Fruit fly (Drosophila melanogaster) whole organism, embryonic: ENCODE measurements around the gene Gale.

Experiments
- Awh ChIP-seq: fragments of 200-800 bp; sonication (Bioruptor generic); IDR thresholded peaks from 2 replicates; pipeline ENCODE4, ENCODE4 v1.3.6; 2022; ENCODE audit warnings: missing biosample characterization, missing genetic modification characterization
- CG10267 ChIP-seq: fragments of 200-800 bp; sonication (Bioruptor generic); optimal IDR thresholded peaks from 2 replicates; lab custom pipeline; 2018; ENCODE audit warnings: missing biosample characterization, mild to moderate bottlenecking, missing genetic modification characterization, moderate library complexity
- CG10565 ChIP-seq: fragments of 200-800 bp; sonication (Bioruptor generic); optimal IDR thresholded peaks from 3 replicates; lab custom pipeline; 2016; ENCODE audit warnings: missing biosample characterization, mild to moderate bottlenecking, missing genetic modification characterization
- CG11695 ChIP-seq: fragments of 200-800 bp; sonication (Bioruptor generic); IDR thresholded peaks from 3 replicates; pipeline ENCODE4 v1.3.6; 2022; ENCODE audit warnings: missing biosample characterization, missing genetic modification characterization
- CG15269 ChIP-seq: fragments of 200-800 bp; sonication (Bioruptor generic); optimal IDR thresholded peaks from 2 replicates; lab custom pipeline; 2018; ENCODE audit warnings: missing biosample characterization, mild to moderate bottlenecking, missing genetic modification characterization, moderate library complexity
- CG15514 ChIP-seq: fragments of 200-800 bp; sonication (Bioruptor generic); optimal IDR thresholded peaks from 3 replicates; lab custom pipeline; 2017; ENCODE audit warnings: missing biosample characterization, missing genetic modification characterization, mild to moderate bottlenecking, moderate library complexity, missing genetic modification reagents
- CG15601 ChIP-seq: fragments of 200-800 bp; sonication (Bioruptor generic); optimal IDR thresholded peaks from 3 replicates; lab custom pipeline; 2019; ENCODE audit warnings: missing biosample characterization, mild to moderate bottlenecking, missing genetic modification characterization, moderate library complexity
- CG1603 ChIP-seq: fragments of 200-800 bp; sonication (Bioruptor generic); optimal IDR thresholded peaks from 2 replicates; lab custom pipeline; 2019; ENCODE audit warnings: missing biosample characterization, mild to moderate bottlenecking, missing genetic modification characterization, moderate library complexity
- CG16813 ChIP-seq: fragments of 200-800 bp; sonication (Bioruptor generic); IDR thresholded peaks from 3 replicates; pipeline ENCODE4 v1.3.6; 2022; ENCODE audit warnings: missing biosample characterization, missing genetic modification characterization; ENCODE audit not compliant: partially characterized antibody
- CG17568 ChIP-seq: fragments of 200-800 bp; sonication (Bioruptor generic); optimal IDR thresholded peaks from 2 replicates; lab custom pipeline; 2018; ENCODE audit warnings: missing biosample characterization, mild to moderate bottlenecking, missing genetic modification characterization, moderate library complexity
- CG18764 ChIP-seq: fragments of 200-800 bp; sonication (Bioruptor generic); optimal IDR thresholded peaks from 3 replicates; lab custom pipeline; 2016; ENCODE audit warnings: missing biosample characterization, missing genetic modification characterization
- CG2116 ChIP-seq: fragments of 200-800 bp; sonication (Bioruptor generic); optimal IDR thresholded peaks from 3 replicates; lab custom pipeline; 2018; ENCODE audit warnings: missing biosample characterization, mild to moderate bottlenecking, missing genetic modification characterization
- CG31365 ChIP-seq: fragments of 200-800 bp; sonication (Bioruptor generic); optimal IDR thresholded peaks from 2 replicates; lab custom pipeline; 2018; ENCODE audit warnings: missing biosample characterization, mild to moderate bottlenecking, missing genetic modification characterization
- CG32767 ChIP-seq: fragments of 200-800 bp; sonication (Bioruptor generic); IDR thresholded peaks from 2 replicates; pipeline ENCODE4 v1.3.6; 2022; ENCODE audit warnings: missing biosample characterization, missing genetic modification characterization
- CG3838 ChIP-seq: fragments of 200-800 bp; sonication (Bioruptor generic); optimal IDR thresholded peaks from 3 replicates; lab custom pipeline; 2016; ENCODE audit warnings: missing biosample characterization, missing genetic modification characterization
- CG3995 ChIP-seq: fragments of 200-800 bp; sonication (Bioruptor generic); optimal IDR thresholded peaks from 3 replicates; lab custom pipeline; 2016; ENCODE audit warnings: missing biosample characterization, missing genetic modification characterization
- CG4404 ChIP-seq: fragments of 200-800 bp; sonication (Bioruptor generic); IDR thresholded peaks from 2 replicates; pipeline ENCODE4 v1.3.6; 2022; ENCODE audit warnings: missing biosample characterization, missing genetic modification characterization
- CG4617 ChIP-seq: fragments of 200-800 bp; sonication (Bioruptor generic); optimal IDR thresholded peaks from 3 replicates; lab custom pipeline; 2016; ENCODE audit warnings: missing biosample characterization, missing genetic modification characterization, borderline replicate concordance
- CG5245 ChIP-seq: fragments of 200-800 bp; sonication (Bioruptor generic); optimal IDR thresholded peaks from 3 replicates; lab custom pipeline; 2016; ENCODE audit warnings: missing biosample characterization, missing genetic modification characterization
- CG6813 ChIP-seq: fragments of 200-800 bp; sonication (Bioruptor generic); optimal IDR thresholded peaks from 2 replicates; lab custom pipeline; 2017; ENCODE audit warnings: missing biosample characterization, missing genetic modification characterization, mild to moderate bottlenecking, moderate library complexity, missing genetic modification reagents
- Doc3 ChIP-seq: fragments of 200-800 bp; sonication (Bioruptor generic); IDR thresholded peaks from 3 replicates; pipeline ENCODE4 v1.3.6; 2022; ENCODE audit warnings: missing biosample characterization, missing genetic modification characterization; ENCODE audit not compliant: partially characterized antibody
- Elba2 ChIP-seq: fragments of 200-800 bp; sonication (Bioruptor generic); optimal IDR thresholded peaks from 3 replicates; lab custom pipeline; 2016; ENCODE audit warnings: missing biosample characterization, missing genetic modification characterization
- Lpt ChIP-seq: fragments of >200 bp; optimal IDR thresholded peaks from 2 replicates; lab custom pipeline; 2018; ENCODE audit warnings: missing biosample characterization, missing genetic modification characterization
- Med ChIP-seq: fragments of 200-800 bp; sonication (Bioruptor generic); peaks from one replicate; lab custom pipeline; 2016; ENCODE audit warnings: missing biosample characterization, missing genetic modification characterization, mild to moderate bottlenecking, inconsistent platforms, moderate library complexity
- NC2α ChIP-seq: fragments of 200-800 bp; sonication (Bioruptor generic); optimal IDR thresholded peaks from 2 replicates; lab custom pipeline; 2016; ENCODE audit warnings: missing biosample characterization, missing genetic modification characterization
- Opbp ChIP-seq: fragments of 200-800 bp; sonication (Bioruptor generic); IDR thresholded peaks from 3 replicates; pipeline ENCODE4 v1.3.6; 2022; ENCODE audit warnings: missing biosample characterization, missing genetic modification characterization; ENCODE audit not compliant: partially characterized antibody
- PHDP ChIP-seq: fragments of 200-800 bp; sonication (Bioruptor generic); optimal IDR thresholded peaks from 3 replicates; lab custom pipeline; 2018; ENCODE audit warnings: missing biosample characterization, mild to moderate bottlenecking, missing genetic modification characterization, moderate library complexity
- Ptx1 ChIP-seq: fragments of 200-800 bp; sonication (Bioruptor generic); IDR thresholded peaks from 2 replicates; pipeline ENCODE4 v1.3.6; 2022; ENCODE audit warnings: missing biosample characterization, missing genetic modification characterization
- abd-A ChIP-seq: fragments of 200-800 bp; sonication (Bioruptor generic); optimal IDR thresholded peaks from 3 replicates; lab custom pipeline; 2019; ENCODE audit warnings: missing biosample characterization, mild to moderate bottlenecking, missing genetic modification characterization, moderate library complexity
- amos ChIP-seq: fragments of 200-800 bp; sonication (Bioruptor generic); IDR thresholded peaks from 2 replicates; pipeline ENCODE4 v1.3.6; 2022; ENCODE audit warnings: missing biosample characterization, missing genetic modification characterization; ENCODE audit not compliant: partially characterized antibody
- ato ChIP-seq: fragments of 200-800 bp; sonication (Bioruptor generic); IDR thresholded peaks from 2 replicates; pipeline ENCODE4 v1.3.6; 2022; ENCODE audit warnings: missing biosample characterization, missing genetic modification characterization; ENCODE audit not compliant: partially characterized antibody
- az2 ChIP-seq: fragments of 200-800 bp; sonication (Bioruptor generic); optimal IDR thresholded peaks from 3 replicates; lab custom pipeline; 2016; ENCODE audit warnings: missing biosample characterization, missing genetic modification characterization
- dmrt99B ChIP-seq: fragments of 200-800 bp; sonication (Bioruptor generic); optimal IDR thresholded peaks from 2 replicates; lab custom pipeline; 2018; ENCODE audit warnings: missing biosample characterization, mild to moderate bottlenecking, missing genetic modification characterization, moderate library complexity
- eve ChIP-seq, 2 experiments: fragments of >200 bp; optimal IDR thresholded peaks; 2 replicates each; lab custom pipeline; 2017; ENCODE audit warnings: missing biosample characterization in 2 of 2, missing genetic modification characterization in 2 of 2
- fu2 ChIP-seq: fragments of 200-800 bp; sonication (Bioruptor generic); optimal IDR thresholded peaks from 2 replicates; lab custom pipeline; 2016; ENCODE audit warnings: missing biosample characterization, missing genetic modification characterization
- gce ChIP-seq: fragments of 200-800 bp; sonication (Bioruptor generic); IDR thresholded peaks from 3 replicates; pipeline ENCODE4 v1.3.6; 2022; ENCODE audit warnings: missing biosample characterization, missing genetic modification characterization
- gcm ChIP-seq: fragments of 200-800 bp; sonication (Bioruptor generic); optimal IDR thresholded peaks from 2 replicates; lab custom pipeline; 2019; ENCODE audit warnings: missing biosample characterization, mild to moderate bottlenecking, missing genetic modification characterization, moderate library complexity
- grn ChIP-seq: fragments of 200-800 bp; sonication (Bioruptor generic); optimal IDR thresholded peaks from 3 replicates; lab custom pipeline; 2017; ENCODE audit warnings: missing biosample characterization, missing genetic modification characterization
- gt ChIP-seq: fragments of 200-800 bp; sonication (Bioruptor generic); IDR thresholded peaks from 2 replicates; pipeline ENCODE4 v1.3.6; 2022; ENCODE audit warnings: missing biosample characterization, missing genetic modification characterization
- jigr1 ChIP-seq: fragments of 200-800 bp; sonication (Bioruptor generic); IDR thresholded peaks from 3 replicates; pipeline ENCODE4 v1.3.6; 2022; ENCODE audit warnings: missing biosample characterization, missing genetic modification characterization
- lab ChIP-seq: fragments of 200-800 bp; sonication (Bioruptor generic); optimal IDR thresholded peaks from 3 replicates; lab custom pipeline; 2017; ENCODE audit warnings: missing biosample characterization, missing genetic modification characterization, mild to moderate bottlenecking, moderate library complexity, missing genetic modification reagents
- mld ChIP-seq: fragments of 200-800 bp; sonication (Bioruptor generic); IDR thresholded peaks from 3 replicates; pipeline ENCODE4 v1.3.6; 2022; ENCODE audit warnings: missing biosample characterization, missing genetic modification characterization; ENCODE audit not compliant: partially characterized antibody
- pita ChIP-seq: fragments of 200-800 bp; sonication (Bioruptor generic); optimal IDR thresholded peaks from 2 replicates; lab custom pipeline; 2017; ENCODE audit warnings: missing biosample characterization, mild to moderate bottlenecking, missing genetic modification characterization
- pum ChIP-seq: fragments of 200-800 bp; sonication (Bioruptor generic); optimal IDR thresholded peaks from 2 replicates; lab custom pipeline; 2016; ENCODE audit warnings: missing biosample characterization, missing genetic modification characterization
- repo ChIP-seq: fragments of 200-800 bp; sonication (Bioruptor generic); optimal IDR thresholded peaks from 2 replicates; lab custom pipeline; 2016; ENCODE audit warnings: missing biosample characterization, missing genetic modification characterization
- scrt ChIP-seq: fragments of 200-800 bp; sonication (Bioruptor generic); optimal IDR thresholded peaks from 2 replicates; lab custom pipeline; 2018; ENCODE audit warnings: missing biosample characterization, mild to moderate bottlenecking, missing genetic modification characterization, moderate library complexity
- sens-2 ChIP-seq: fragments of 200-800 bp; sonication (Bioruptor generic); IDR thresholded peaks from 2 replicates; pipeline ENCODE4 v1.3.6; 2022; ENCODE audit warnings: missing biosample characterization, missing genetic modification characterization
- slou ChIP-seq: fragments of 200-800 bp; sonication (Bioruptor generic); optimal IDR thresholded peaks from 3 replicates; lab custom pipeline; 2016; ENCODE audit warnings: missing biosample characterization, missing genetic modification characterization
- sqz ChIP-seq: fragments of 200-800 bp; sonication (Bioruptor generic); optimal IDR thresholded peaks from 3 replicates; lab custom pipeline; 2018; ENCODE audit warnings: missing biosample characterization, mild to moderate bottlenecking, missing genetic modification characterization
- vvl ChIP-seq: fragments of 200-800 bp; sonication (Bioruptor generic); IDR thresholded peaks from 2 replicates; pipeline ENCODE4 v1.3.6; 2022; ENCODE audit warnings: missing biosample characterization, missing genetic modification characterization

The Gale gene

dm6 chr3L:690031-690686 lies 41.8 kb downstream of the Gale start, which contains the start of the genes CG32483 and RabX6 (continued):
- no peak for TF ChIP-seq pita (GFP tag; lab: Kevin White, UChicago)
- peak; percentile 36; the same call in 1 of the 2 replicates for TF ChIP-seq amos
- no peak for TF ChIP-seq sens-2 (GFP tag; lab: Robert Waterston, UW)
- no peak for TF ChIP-seq repo (GFP tag; lab: Kevin White, UChicago)
- no peak for TF ChIP-seq gcm (GFP tag; lab: Kevin White, UChicago)
- TF ChIP-seq NC2α = no peak
- TF ChIP-seq ato (GFP tag; lab: Robert Waterston, UW) = no peak
- TF ChIP-seq gt (GFP tag; lab: Robert Waterston, UW) = no peak
- TF ChIP-seq CG3995 (GFP tag; lab: Kevin White, UChicago) = no peak
- TF ChIP-seq CG15514 (GFP tag; lab: Kevin White, UChicago) = peak; percentile 97
- peak; percentile 73 for TF ChIP-seq CG2116 (GFP tag; lab: Kevin White, UChicago)
- TF ChIP-seq CG17568 (GFP tag; lab: Kevin White, UChicago) = no peak
- TF ChIP-seq fu2 = no peak
- TF ChIP-seq CG31365 = no peak
- no peak for TF ChIP-seq CG18764 (GFP tag; lab: Kevin White, UChicago)
- TF ChIP-seq CG6813 = no peak
- TF ChIP-seq jigr1 = no peak
- TF ChIP-seq Elba2 (GFP tag; lab: Kevin White, UChicago) = no peak
- no peak for TF ChIP-seq vvl (GFP tag; lab: Robert Waterston, UW)
- peak; percentile 95 for TF ChIP-seq CG3838 (GFP tag; lab: Kevin White, UChicago)
- TF ChIP-seq CG16813 = no peak
- TF ChIP-seq eve (GFP tag; optimal IDR thresholded peaks at IDR 0.05; lab: Kevin White, UChicago) = no peak
- TF ChIP-seq CG1603 (tag; lab: Kevin White, UChicago) = peak; percentile 25
- peak; percentile 98 for TF ChIP-seq grn (GFP tag; lab: Kevin White, UChicago)
- no peak for TF ChIP-seq lab (GFP tag; lab: Kevin White, UChicago)
- TF ChIP-seq CG11695 (GFP tag; lab: Robert Waterston, UW) = no peak
- TF ChIP-seq sqz = peak; percentile 2
- no peak for TF ChIP-seq slou (GFP tag; lab: Kevin White, UChicago)
- TF ChIP-seq CG4404 = no peak
- no peak for TF ChIP-seq pum (GFP tag; lab: Kevin White, UChicago)
- 0 out of 3 replicates have a peak, but pooled peaks have one; percentile 35 for TF ChIP-seq mld (GFP tag; lab: Robert Waterston, UW)
- TF ChIP-seq Opbp (GFP tag; lab: Robert Waterston, UW) = peak; percentile 52; the same call in 1 of the 3 replicates
- TF ChIP-seq abd-A = no peak
- TF ChIP-seq az2 (GFP tag; lab: Kevin White, UChicago) = no peak
- no peak for TF ChIP-seq Awh
- TF ChIP-seq dmrt99B = no peak
- TF ChIP-seq CG15269 (tag; lab: Kevin White, UChicago) = no peak
- TF ChIP-seq Doc3 (GFP tag; lab: Robert Waterston, UW) = 0 out of 3 replicates have a peak, but pooled peaks have one; percentile 22

- TF ChIP-seq CG32767 (GFP tag; lab: Robert Waterston, UW) (no peak), Ptx1 (GFP tag; lab: Robert Waterston, UW) (no peak), gce (GFP tag; lab: Robert Waterston, UW) (no peak), Opbp (GFP tag; lab: Robert Waterston, UW) (peak; percentile 38; the same call in 1 of the 3 replicates), scrt (GFP tag; lab: Kevin White, UChicago) (peak; percentile 12), CG4617 (GFP tag; lab: Kevin White, UChicago) (peak; percentile 62), CG15514 (GFP tag; lab: Kevin White, UChicago) (peak; percentile 78), CG10267 (tag; lab: Kevin White, UChicago) (peak; percentile 38), slou (GFP tag; lab: Kevin White, UChicago) (no peak), PHDP (tag; lab: Kevin White, UChicago) (no peak), CG5245 (GFP tag; lab: Kevin White, UChicago) (no peak), Lpt (no peak), CG15601 (peak; percentile 44), CG10565 (GFP tag; lab: Kevin White, UChicago) (no peak), Med (GFP tag; lab: Kevin White, UChicago) (peak; percentile 59)
Measured at dm6 chr3L:692699-693098, 44.3 kb downstream of the Gale start, which contains the start of gene Vti1a. Vti1a (minus strand) TSS chr3L:692919.
